Fruit fly (Drosophila melanogaster) S2 (cell line): ENCODE results near the gene CG13921.

Experiments
- CG8478 ChIP-seq: fragments of >200 bp; optimal IDR thresholded peaks from 2 replicates; lab custom pipeline; 2018
- CTCF ChIP-seq, 2 experiments: fragments of >200 bp; optimal IDR thresholded peaks; 2 replicates each; lab custom pipeline; 2018

Gene CG13921

DNA sequence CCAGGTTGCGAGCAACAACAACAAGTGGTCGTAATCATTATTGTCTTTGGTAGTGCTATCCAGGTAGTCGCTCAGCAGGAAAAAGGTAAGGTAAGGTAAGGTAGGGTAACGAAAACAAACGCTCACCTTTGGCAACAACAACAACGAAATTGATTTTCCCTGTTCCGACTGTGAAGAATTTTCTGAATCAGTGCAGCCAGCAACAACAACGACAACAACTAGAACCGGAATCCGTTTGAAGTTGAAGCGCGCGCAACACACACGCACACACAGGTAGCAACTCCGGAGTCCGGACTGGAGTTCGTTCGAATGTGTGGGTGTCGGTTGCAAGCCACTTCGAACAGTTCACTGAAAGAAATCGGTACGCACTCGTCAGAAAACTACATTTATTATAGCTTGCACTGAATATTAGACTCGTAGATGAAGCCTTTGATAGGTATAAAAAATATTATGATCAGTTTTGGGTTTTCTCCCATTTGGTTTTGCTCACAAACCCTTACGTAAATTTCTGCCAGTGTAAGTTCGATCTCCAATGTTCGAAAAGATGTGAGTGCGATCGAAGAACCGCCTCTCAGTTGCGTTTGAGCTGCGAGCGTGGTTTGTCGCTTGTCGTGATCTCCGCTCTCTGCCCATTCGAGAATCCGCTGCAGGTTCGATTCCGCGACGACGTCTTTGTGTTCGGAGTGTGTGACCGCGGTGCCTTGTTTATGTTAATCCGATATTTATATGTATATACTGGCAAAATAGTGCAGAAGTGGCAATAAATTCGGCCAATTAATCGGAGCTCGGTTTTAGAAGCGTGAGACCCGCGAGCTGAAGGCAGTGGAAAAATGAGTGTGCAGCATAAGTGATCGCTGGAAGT is at the start of gene CG13921:
Gene CG13921 (plus strand): TSS at position 570 of the 862 bp plus-strand sequence.
- TF ChIP-seq CG8478 (lab: Kevin White, UChicago) (no peak), CTCF (optimal IDR thresholded peaks at IDR 0.05; lab: Kevin White, UChicago) (no peak)

DNA sequence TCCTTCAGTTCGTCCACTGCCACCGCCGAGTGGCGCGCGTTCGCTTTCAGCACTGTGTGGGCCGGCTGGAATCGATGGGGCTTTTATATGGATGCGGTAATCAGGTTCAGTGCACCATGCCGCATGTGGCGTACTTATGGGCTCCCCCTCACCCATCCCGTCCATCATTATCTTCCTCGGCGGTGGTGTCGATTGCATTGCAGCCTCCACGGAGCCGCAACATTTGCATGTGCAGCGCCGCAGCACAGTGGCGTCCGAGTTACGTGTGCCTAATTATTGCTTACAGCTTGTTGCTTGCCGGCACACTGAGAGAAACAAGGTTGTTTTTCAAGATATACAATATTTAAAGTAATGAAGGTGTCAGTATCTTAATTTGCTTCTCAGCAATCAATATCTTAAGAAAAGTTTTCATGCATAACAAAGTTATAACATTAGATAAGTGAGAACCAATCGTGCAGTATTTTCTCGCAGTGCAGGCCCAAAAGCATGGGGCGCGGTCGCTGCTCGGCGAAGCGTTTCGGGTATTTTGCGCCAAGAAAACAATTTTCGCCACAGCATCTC is 44.3 kb upstream of the CG13921 start, which contains the start of gene CG13931:
Gene CG13931 (minus strand): TSS at position 41 of the 561 bp plus-strand sequence.
- TF ChIP-seq CG8478 (lab: Kevin White, UChicago) = no peak
- TF ChIP-seq CTCF (optimal IDR thresholded peaks at IDR 0.05; lab: Kevin White, UChicago) = no peak

DNA sequence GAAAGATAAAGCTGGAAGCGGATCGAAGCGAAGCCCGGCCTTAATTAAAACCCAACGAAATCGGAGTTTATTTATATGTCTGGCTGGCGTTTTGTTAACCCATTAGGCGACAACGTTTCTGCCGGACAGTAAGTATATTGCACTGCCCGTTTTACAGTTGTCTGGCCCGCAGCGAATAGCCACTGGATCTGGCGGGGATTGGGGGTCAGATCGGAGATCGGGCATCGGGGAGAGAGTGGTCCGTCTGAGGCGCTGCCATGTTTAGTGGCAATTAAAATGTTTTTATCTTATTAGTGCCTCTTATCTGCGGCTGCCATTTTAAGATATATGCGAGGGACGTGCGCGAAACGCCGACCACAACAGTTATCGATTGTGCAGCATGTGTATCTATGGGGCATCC is 37.5 kb upstream of the CG13921 start:
- TF ChIP-seq CTCF (optimal IDR thresholded peaks at IDR 0.05; lab: Kevin White, UChicago) (no peak), CG8478 (lab: Kevin White, UChicago) (no peak)

DNA sequence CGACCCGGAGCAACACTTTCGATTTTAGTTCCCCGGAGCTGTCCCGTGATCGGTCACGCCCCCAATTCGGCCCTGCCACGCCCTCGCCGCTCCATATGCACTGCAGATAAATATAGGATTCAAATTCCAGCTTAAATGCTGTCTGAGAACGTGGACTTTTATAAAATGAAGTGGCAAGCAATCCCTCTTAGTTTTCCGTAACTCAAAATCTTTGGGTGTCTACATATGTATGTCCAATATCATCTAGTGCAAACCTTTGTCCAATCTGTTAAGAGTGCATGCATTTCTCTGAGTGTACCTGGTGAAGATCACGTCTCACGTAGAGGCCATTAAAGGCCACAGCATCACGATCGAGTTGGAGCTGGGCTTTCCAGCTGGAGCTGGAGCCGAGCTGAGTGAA is 36.1 kb upstream of the CG13921 start:
- TF ChIP-seq CG8478 (lab: Kevin White, UChicago) = no peak

DNA sequence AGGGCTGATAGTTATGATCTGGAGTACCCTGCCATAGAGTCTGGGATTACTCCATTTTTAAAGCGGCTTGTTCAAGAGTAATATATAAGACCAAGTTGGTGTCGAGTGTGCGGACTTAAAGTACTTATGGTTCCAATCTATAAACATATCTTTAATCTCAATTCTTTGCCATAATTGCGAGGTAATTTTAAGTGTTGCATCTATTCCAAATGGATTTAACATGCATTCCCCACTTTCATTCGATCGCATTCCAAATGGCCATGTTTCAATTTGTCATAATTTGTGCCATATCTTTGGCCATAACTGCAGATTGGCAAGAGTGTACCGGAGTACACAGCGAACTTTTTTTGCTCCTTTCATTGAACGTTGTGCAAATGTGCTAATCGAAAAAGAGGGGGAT is 35.5 kb upstream of the CG13921 start:
- TF ChIP-seq CTCF (optimal IDR thresholded peaks at IDR 0.05; lab: Kevin White, UChicago) (no peak), CG8478 (lab: Kevin White, UChicago) (no peak)

DNA sequence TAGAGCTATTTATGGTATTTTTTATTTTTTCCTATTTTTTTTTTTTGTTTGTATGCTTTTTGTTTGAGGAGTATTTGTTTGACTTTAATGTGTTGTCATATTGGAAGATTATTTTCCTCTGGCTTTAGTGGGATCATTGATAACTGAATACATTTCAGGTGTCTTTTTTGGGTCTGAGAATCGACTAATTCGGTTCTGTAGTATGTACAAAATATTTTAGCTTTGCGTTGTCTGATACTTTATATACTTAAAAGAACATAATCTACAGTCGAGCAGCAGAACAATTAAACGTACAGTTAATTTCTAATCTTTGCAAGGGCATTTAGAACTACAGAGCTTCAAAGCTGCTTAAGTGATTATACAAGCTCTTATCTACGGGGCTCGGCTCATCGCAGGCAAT is 23.7 kb upstream of the CG13921 start, which contains the start of gene CG18171:
Gene CG18171 (minus strand): TSS at position 101 of the 400 bp plus-strand sequence.
- TF ChIP-seq CG8478 (lab: Kevin White, UChicago) (no peak), CTCF (optimal IDR thresholded peaks at IDR 0.05; lab: Kevin White, UChicago) (no peak)

DNA sequence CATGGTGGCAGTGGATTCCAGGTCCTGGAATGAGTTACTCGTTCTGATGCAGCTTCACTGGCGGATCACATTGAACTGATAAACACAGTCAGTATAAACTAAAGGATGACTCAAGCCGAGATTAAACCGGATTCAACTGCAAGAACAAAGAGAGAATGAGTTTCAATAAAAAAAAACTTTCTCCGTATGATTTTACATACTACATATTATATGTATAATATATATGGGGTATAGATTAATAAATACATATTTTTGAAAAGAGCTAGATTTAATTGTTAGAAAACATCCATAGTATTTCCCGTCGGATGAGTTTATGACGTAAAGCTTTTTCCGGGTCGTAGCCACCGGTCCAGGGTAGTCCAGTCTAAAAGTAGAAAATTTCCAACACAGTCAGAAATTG is 22.6 kb upstream of the CG13921 start, which contains the start of gene CG12035:
Gene CG12035 (plus strand): TSS at position 301 of the 400 bp plus-strand sequence.
- TF ChIP-seq CG8478 (lab: Kevin White, UChicago) = no peak
- no peak for TF ChIP-seq CTCF (optimal IDR thresholded peaks at IDR 0.05; lab: Kevin White, UChicago)

DNA sequence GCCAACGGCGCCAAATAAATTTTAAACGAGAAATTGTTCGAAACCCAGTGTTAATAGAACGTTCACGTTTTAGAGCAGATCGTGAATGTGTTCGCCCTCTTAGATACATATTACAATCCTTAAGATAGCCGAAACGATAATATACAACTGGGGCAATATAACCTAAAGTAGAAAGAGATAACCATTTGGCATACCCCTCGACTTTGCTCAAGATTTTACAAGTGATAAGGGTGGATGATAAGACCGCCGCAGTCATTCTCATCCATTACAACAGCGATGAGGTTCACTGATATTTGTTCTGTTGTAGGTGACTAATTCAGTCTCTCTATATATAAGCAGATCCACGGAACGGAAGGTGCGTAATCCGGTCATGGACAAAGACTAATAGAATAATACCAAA is 20.0 kb upstream of the CG13921 start:
- TF ChIP-seq CTCF (optimal IDR thresholded peaks at IDR 0.05; lab: Kevin White, UChicago) (no peak), CG8478 (lab: Kevin White, UChicago) (no peak)

DNA sequence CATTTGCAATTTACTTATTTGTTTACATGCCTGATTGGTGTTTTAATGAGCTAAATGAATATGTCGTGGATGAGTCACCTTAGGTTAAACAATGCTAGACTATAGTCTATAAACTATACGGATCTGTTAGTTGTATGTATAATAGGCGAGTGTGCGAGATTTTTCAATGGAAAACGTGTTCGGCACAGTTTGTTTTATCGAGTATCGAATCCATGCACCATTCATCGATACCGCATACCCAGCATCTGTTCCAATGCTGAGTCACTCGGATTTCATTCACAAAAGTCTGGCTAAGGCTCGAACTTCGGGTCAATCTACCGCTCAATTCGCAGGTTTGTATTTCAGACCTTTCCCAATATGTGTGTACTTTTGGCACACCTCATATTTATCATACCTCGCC is 19.3 kb upstream of the CG13921 start:
- TF ChIP-seq CTCF (optimal IDR thresholded peaks at IDR 0.05; lab: Kevin White, UChicago) = no peak

DNA sequence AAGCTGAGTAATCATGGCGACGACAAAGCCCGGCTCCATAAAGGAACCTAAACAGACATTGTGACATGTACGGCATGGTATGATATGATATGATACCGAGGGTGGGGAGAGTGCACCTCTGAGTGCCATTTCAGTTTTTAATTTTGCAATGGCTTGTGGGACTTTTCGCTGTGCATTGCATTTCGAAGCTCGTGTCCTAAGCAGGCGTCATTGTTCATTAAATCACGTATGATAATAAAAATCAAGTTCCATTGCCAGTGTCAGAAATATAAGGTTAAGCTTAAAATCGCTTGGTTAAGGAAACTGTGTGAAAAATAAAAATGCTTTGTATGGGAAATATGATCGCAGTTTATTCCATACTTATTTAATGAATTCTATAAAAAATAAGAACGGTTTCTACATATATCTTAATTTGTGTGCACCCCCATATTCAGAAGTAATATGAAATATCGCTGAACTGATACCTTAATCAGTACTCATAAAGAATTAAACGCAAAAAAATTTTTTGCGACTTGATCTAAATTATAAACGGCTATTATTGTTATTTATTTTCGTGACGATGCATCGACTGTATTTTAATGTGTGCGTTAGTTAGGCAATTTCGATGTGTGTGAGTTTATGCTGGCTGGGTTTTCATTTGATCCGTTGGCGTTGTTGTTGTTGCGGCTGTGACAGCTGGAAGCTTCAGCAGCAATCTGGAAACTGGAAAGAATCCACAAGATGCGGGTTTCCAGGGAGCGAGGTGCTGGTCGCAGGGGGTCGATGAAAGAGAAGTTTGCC is 17.1 kb upstream of the CG13921 start:
- TF ChIP-seq CG8478 (lab: Kevin White, UChicago) (no peak), CTCF (optimal IDR thresholded peaks at IDR 0.05; lab: Kevin White, UChicago) (no peak)

DNA sequence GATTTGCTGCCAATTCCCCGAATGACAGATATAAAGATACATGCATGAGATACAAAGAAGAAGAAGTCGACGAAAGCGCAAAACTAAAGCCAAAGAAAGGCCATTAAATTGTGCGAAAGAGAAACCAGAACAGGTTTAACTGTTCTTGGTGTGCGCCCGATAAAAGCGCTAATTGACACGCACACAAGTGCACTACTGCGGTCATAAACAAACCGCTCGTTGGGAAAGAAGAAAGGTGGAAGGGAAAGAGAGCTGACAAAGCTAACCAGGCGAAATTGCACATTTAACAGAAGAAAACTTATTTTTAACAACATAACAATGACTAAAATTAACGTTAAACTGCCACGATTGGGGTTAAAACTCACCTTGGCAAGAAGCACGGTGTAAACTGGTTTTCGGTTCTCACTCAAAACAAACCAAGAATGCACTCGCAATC is 16.5 kb upstream of the CG13921 start:
- no peak for TF ChIP-seq CG8478 (lab: Kevin White, UChicago)
- no peak for TF ChIP-seq CTCF (optimal IDR thresholded peaks at IDR 0.05; lab: Kevin White, UChicago)

DNA sequence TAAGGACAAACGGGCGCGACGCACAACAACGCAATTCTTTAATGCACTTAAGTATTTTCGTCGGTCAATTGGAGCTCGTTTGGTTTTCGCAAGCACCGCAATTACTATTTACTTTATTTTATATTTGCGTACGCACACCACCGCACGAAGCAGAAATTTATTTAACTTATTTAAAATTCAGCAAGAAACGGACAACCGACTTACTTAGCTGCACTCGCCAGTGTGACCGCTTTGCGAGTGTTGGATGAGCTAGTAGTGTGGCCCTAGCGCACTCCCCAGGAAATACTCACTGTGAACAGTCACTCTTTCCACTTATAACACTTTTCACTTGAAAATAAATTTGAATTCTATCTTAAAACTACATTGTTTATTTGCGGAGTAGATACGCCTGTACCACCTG is 15.8 kb upstream of the CG13921 start, which contains the start of gene drpr:
Gene drpr (minus strand): TSS at position 235 of the 400 bp plus-strand sequence.
- TF ChIP-seq CG8478 (lab: Kevin White, UChicago) = no peak
- TF ChIP-seq CTCF (optimal IDR thresholded peaks at IDR 0.05; lab: Kevin White, UChicago) = peak; percentile 24 to 40

DNA sequence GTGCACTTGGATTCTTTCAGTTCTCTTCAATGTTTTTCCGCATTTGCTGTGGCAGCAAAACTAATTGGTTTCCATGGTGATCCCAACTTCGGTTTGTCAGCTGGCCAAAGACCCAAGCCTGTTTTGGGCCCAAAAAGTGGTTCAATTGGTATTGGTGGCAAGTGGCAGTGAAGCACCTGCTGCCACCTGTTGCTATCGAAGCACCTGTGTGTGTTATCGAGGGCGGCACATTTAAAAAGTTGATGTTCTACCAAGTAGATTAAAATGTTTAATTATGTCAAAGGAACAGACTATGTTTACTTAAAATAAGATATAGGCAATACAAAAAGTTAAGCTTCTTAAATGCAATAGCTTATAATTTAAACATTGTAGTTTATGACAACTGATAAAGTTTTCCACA is 11.1 kb upstream of the CG13921 start, which contains the start of gene Oseg4:
Gene Oseg4 (minus strand): TSS at position 165 of the 400 bp plus-strand sequence.
- no peak for TF ChIP-seq CG8478 (lab: Kevin White, UChicago)
- TF ChIP-seq CTCF (optimal IDR thresholded peaks at IDR 0.05; lab: Kevin White, UChicago) = no peak

DNA sequence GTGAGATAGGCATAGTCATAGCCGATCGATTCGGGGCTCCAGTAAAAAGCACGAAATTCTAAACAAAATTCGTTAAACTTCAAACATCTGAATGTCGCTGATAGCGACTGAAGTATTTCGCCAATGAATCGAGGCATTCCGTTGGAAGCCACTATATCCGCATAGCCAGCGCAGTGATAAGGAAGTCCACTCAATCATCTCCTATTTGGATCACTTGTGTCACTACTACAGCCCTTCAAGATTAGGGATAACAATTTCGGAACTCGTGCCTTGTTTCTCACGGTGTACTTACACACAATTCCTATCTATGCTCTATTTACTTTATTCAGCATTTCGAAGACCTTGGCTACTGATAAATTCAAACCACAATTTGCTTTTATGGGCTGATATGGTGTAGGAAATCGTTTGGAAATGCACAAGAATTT is 8.8 kb upstream of the CG13921 start, which contains the start of gene PIG-Wb:
Gene PIG-Wb (minus strand): TSS at position 209 of the 425 bp plus-strand sequence.
- TF ChIP-seq CTCF (optimal IDR thresholded peaks at IDR 0.05; lab: Kevin White, UChicago) (no peak), CG8478 (lab: Kevin White, UChicago) (no peak)
